Fruit fly (Drosophila melanogaster) whole organism, embryonic: ENCODE data around the gene Pp2A-29B.

Source experiments
- Adf1 ChIP-seq: fragments of 200-800 bp; sonication (Bioruptor generic); IDR thresholded peaks from 2 replicates; pipeline ENCODE4 v1.3.6; 2022; ENCODE audit warnings: missing biosample characterization, missing genetic modification characterization
- B-H2 ChIP-seq: fragments of 200-800 bp; sonication (Bioruptor generic); optimal IDR thresholded peaks from 2 replicates; lab custom pipeline; 2018; ENCODE audit warnings: missing biosample characterization, mild to moderate bottlenecking, missing genetic modification characterization
- BtbVII ChIP-seq: fragments of 200-800 bp; sonication (Bioruptor generic); optimal IDR thresholded peaks from 3 replicates; lab custom pipeline; 2017; ENCODE audit warnings: missing biosample characterization, mild to moderate bottlenecking, missing genetic modification characterization
- CG10267 ChIP-seq: fragments of 200-800 bp; sonication (Bioruptor generic); optimal IDR thresholded peaks from 2 replicates; lab custom pipeline; 2018; ENCODE audit warnings: missing biosample characterization, mild to moderate bottlenecking, missing genetic modification characterization, moderate library complexity
- CG12155 ChIP-seq: fragments of 200-800 bp; sonication (Bioruptor generic); optimal IDR thresholded peaks from 3 replicates; lab custom pipeline; 2016; ENCODE audit warnings: missing biosample characterization, missing genetic modification characterization
- CG12299 ChIP-seq: fragments of 200-800 bp; sonication (Bioruptor generic); optimal IDR thresholded peaks from 2 replicates; lab custom pipeline; 2018; ENCODE audit warnings: missing biosample characterization, mild to moderate bottlenecking, missing genetic modification characterization
- CG17385 ChIP-seq: fragments of 200-800 bp; sonication (Bioruptor generic); optimal IDR thresholded peaks from 3 replicates; lab custom pipeline; 2018; ENCODE audit warnings: missing biosample characterization, mild to moderate bottlenecking, missing genetic modification characterization
- CG18476 ChIP-seq: fragments of 200-800 bp; sonication (Bioruptor generic); optimal IDR thresholded peaks from 2 replicates; lab custom pipeline; 2016; ENCODE audit warnings: missing biosample characterization, mild to moderate bottlenecking, missing genetic modification characterization
- CG18599 ChIP-seq: fragments of 200-800 bp; sonication (Bioruptor generic); optimal IDR thresholded peaks from 3 replicates; lab custom pipeline; 2017; ENCODE audit warnings: missing biosample characterization, missing genetic modification characterization, mild to moderate bottlenecking, moderate library complexity, missing genetic modification reagents
- CG4617 ChIP-seq: fragments of 200-800 bp; sonication (Bioruptor generic); optimal IDR thresholded peaks from 3 replicates; lab custom pipeline; 2016; ENCODE audit warnings: missing biosample characterization, missing genetic modification characterization, borderline replicate concordance
- CG8924 ChIP-seq: fragments of 200-800 bp; optimal IDR thresholded peaks from 3 replicates; lab custom pipeline; 2019; ENCODE audit warnings: missing biosample characterization, mild to moderate bottlenecking, missing genetic modification characterization, moderate library complexity
- CG9797 ChIP-seq: fragments of 200-800 bp; sonication (Bioruptor generic); optimal IDR thresholded peaks from 3 replicates; lab custom pipeline; 2018; ENCODE audit warnings: missing biosample characterization, mild to moderate bottlenecking, missing genetic modification characterization
- CoRest ChIP-seq: fragments of 200-800 bp; sonication (Bioruptor generic); optimal IDR thresholded peaks from 3 replicates; lab custom pipeline; 2018; ENCODE audit warnings: missing biosample characterization, mild to moderate bottlenecking, missing genetic modification characterization, moderate library complexity
- D19A ChIP-seq: fragments of 200-800 bp; optimal IDR thresholded peaks from 3 replicates; lab custom pipeline; 2019; ENCODE audit warnings: missing biosample characterization, mild to moderate bottlenecking, missing genetic modification characterization, moderate library complexity
- Fer1 ChIP-seq: fragments of 200-800 bp; sonication (Bioruptor generic); optimal IDR thresholded peaks from 2 replicates; lab custom pipeline; 2017; ENCODE audit warnings: missing biosample characterization, mild to moderate bottlenecking, missing genetic modification characterization
- HHEX ChIP-seq: fragments of 200-800 bp; sonication (Bioruptor generic); optimal IDR thresholded peaks from 3 replicates; lab custom pipeline; 2017; ENCODE audit warnings: missing biosample characterization, mild to moderate bottlenecking, missing genetic modification characterization, missing genetic modification reagents
- Hmx ChIP-seq: fragments of 200-800 bp; sonication (Bioruptor generic); optimal IDR thresholded peaks from 2 replicates; lab custom pipeline; 2016; ENCODE audit warnings: missing biosample characterization, missing genetic modification characterization
- Hsf ChIP-seq: fragments of 200-800 bp; sonication (Bioruptor generic); optimal IDR thresholded peaks from 3 replicates; lab custom pipeline; 2016; ENCODE audit warnings: missing biosample characterization, missing genetic modification characterization
- MBD-R2 ChIP-seq: fragments of 200-800 bp; sonication (Bioruptor generic); IDR thresholded peaks from 2 replicates; pipeline ENCODE4 v1.3.6; 2022; ENCODE audit warnings: missing biosample characterization, missing genetic modification characterization
- MESR4 ChIP-seq: fragments of 200-800 bp; sonication (Bioruptor generic); optimal IDR thresholded peaks from 2 replicates; lab custom pipeline; 2018; ENCODE audit warnings: missing biosample characterization, mild to moderate bottlenecking, missing genetic modification characterization, moderate library complexity
- MTF-1 ChIP-seq: fragments of 200-800 bp; sonication (Bioruptor generic); optimal IDR thresholded peaks from 2 replicates; lab custom pipeline; 2018; ENCODE audit warnings: missing biosample characterization, mild to moderate bottlenecking, missing genetic modification characterization, borderline replicate concordance
- NfI ChIP-seq: fragments of 200-800 bp; sonication (Bioruptor generic); optimal IDR thresholded peaks from 3 replicates; lab custom pipeline; 2018; ENCODE audit warnings: missing biosample characterization, mild to moderate bottlenecking, missing genetic modification characterization, moderate library complexity
- Opbp ChIP-seq: fragments of 200-800 bp; sonication (Bioruptor generic); IDR thresholded peaks from 3 replicates; pipeline ENCODE4 v1.3.6; 2022; ENCODE audit warnings: missing biosample characterization, missing genetic modification characterization; ENCODE audit not compliant: partially characterized antibody
- Pdp1 ChIP-seq, 2 experiments: fragments of 200-800 bp; sonication (Bioruptor generic); optimal IDR thresholded peaks; 3 replicates each; lab custom pipeline; 2016; ENCODE audit warnings: missing biosample characterization in 2 of 2, missing genetic modification characterization in 2 of 2, mild to moderate bottlenecking in 1 of 2, moderate library complexity in 1 of 2
- Sin3A ChIP-seq: fragments of >200 bp; optimal IDR thresholded peaks from 2 replicates; lab custom pipeline; 2018
- Sry-δ ChIP-seq: fragments of 200-800 bp; sonication (Bioruptor generic); optimal IDR thresholded peaks from 2 replicates; lab custom pipeline; 2016; ENCODE audit warnings: missing biosample characterization, missing genetic modification characterization
- Usf ChIP-seq: fragments of 200-800 bp; sonication (Bioruptor generic); optimal IDR thresholded peaks from 2 replicates; lab custom pipeline; 2017; ENCODE audit warnings: missing genotype, missing biosample characterization, missing genetic modification characterization
- Xbp1 ChIP-seq: fragments of 200-800 bp; sonication (Bioruptor generic); optimal IDR thresholded peaks from 3 replicates; lab custom pipeline; 2016; ENCODE audit warnings: missing biosample characterization, mild to moderate bottlenecking, missing genetic modification characterization
- al ChIP-seq: fragments of 200-800 bp; sonication (Bioruptor generic); IDR thresholded peaks from 2 replicates; pipeline ENCODE4 v1.3.6; 2022; ENCODE audit warnings: missing biosample characterization, missing genetic modification characterization
- btn ChIP-seq: fragments of 200-800 bp; sonication (Bioruptor generic); optimal IDR thresholded peaks from 2 replicates; lab custom pipeline; 2016; ENCODE audit warnings: missing biosample characterization, missing genetic modification characterization
- caup ChIP-seq: fragments of 200-800 bp; sonication (Bioruptor generic); optimal IDR thresholded peaks from 3 replicates; lab custom pipeline; 2017; ENCODE audit warnings: missing biosample characterization, mild to moderate bottlenecking, missing genetic modification characterization, moderate library complexity; ENCODE audit not compliant: severe bottlenecking
- chn ChIP-seq: fragments of 200-800 bp; sonication (Bioruptor generic); optimal IDR thresholded peaks from 2 replicates; lab custom pipeline; 2016; ENCODE audit warnings: missing biosample characterization, missing genetic modification characterization
- crol ChIP-seq: fragments of 200-800 bp; sonication (Bioruptor generic); IDR thresholded peaks from 2 replicates; pipeline ENCODE4 v1.3.6; 2022; ENCODE audit warnings: missing biosample characterization, missing genetic modification characterization
- grau ChIP-seq: fragments of 200-800 bp; optimal IDR thresholded peaks from 3 replicates; lab custom pipeline; 2019; ENCODE audit warnings: missing biosample characterization, mild to moderate bottlenecking, missing genetic modification characterization, moderate library complexity
- gsb-n ChIP-seq: fragments of 200-800 bp; sonication (Bioruptor generic); optimal IDR thresholded peaks from 3 replicates; lab custom pipeline; 2018; ENCODE audit warnings: missing biosample characterization, mild to moderate bottlenecking, missing genetic modification characterization
- insv ChIP-seq, 2 experiments: fragments of 200-800 bp; sonication (Bioruptor generic); optimal IDR thresholded peaks; 3 replicates each; lab custom pipeline; 2016 to 2018; ENCODE audit warnings: missing biosample characterization in 2 of 2, missing genetic modification characterization in 2 of 2
- lola ChIP-seq, 3 experiments: fragments of >200 bp in 2 of 3; fragments of 200-800 bp in 1 of 3; sonication (Bioruptor generic) in 1 of 3; optimal IDR thresholded peaks; 2 replicates each; lab custom pipeline; 2017 to 2019; ENCODE audit warnings: missing biosample characterization in 3 of 3, missing genetic modification characterization in 3 of 3, mild to moderate bottlenecking in 1 of 3, moderate library complexity in 1 of 3
- lov ChIP-seq, 2 experiments: fragments of 200-800 bp in 1 of 2; fragments of >200 bp in 1 of 2; sonication (Bioruptor generic) in 1 of 2; IDR thresholded peaks in 1 of 2; optimal IDR thresholded peaks in 1 of 2; 2 replicates in 1 of 2; 3 replicates in 1 of 2; pipeline versions ENCODE4 v1.3.6 to Lab custom; 2017 to 2022; ENCODE audit warnings: missing biosample characterization in 1 of 2, missing genetic modification characterization in 1 of 2
- phol ChIP-seq: fragments of 200-800 bp; sonication (Bioruptor generic); optimal IDR thresholded peaks from 3 replicates; lab custom pipeline; 2018; ENCODE audit warnings: missing biosample characterization, mild to moderate bottlenecking, missing genetic modification characterization, moderate library complexity
- sens ChIP-seq: fragments of 200-800 bp; sonication (Bioruptor generic); peaks from one replicate; lab custom pipeline; 2016; ENCODE audit warnings: missing biosample characterization, missing genetic modification characterization
- sim ChIP-seq: fragments of 200-800 bp; sonication (Bioruptor generic); IDR thresholded peaks from 2 replicates; pipeline ENCODE4 v1.3.6; 2022; ENCODE audit warnings: missing biosample characterization, missing genetic modification characterization
- tap ChIP-seq: fragments of 200-800 bp; optimal IDR thresholded peaks from 3 replicates; lab custom pipeline; 2019; ENCODE audit warnings: missing biosample characterization, mild to moderate bottlenecking, missing genetic modification characterization, moderate library complexity

Gene Pp2A-29B

dm6 chr2L:8414887-8415883 lies 49.3 kb downstream of the Pp2A-29B start, which contains the start of the genes CG13398 and Akap200 (continued):
- TF ChIP-seq D19A (tag; lab: Kevin White, UChicago) = peak; percentile 41
- peak; percentile 37 for TF ChIP-seq CG12155 (GFP tag; lab: Kevin White, UChicago)
- TF ChIP-seq Fer1 (GFP tag; lab: Kevin White, UChicago) = no peak
- peak; percentile 30 for TF ChIP-seq grau (tag; lab: Kevin White, UChicago)
- no peak for TF ChIP-seq CG12299
- no peak for TF ChIP-seq BtbVII
- no peak for TF ChIP-seq btn (GFP tag; lab: Kevin White, UChicago)
- peak; percentile 2 for TF ChIP-seq Usf (GFP tag; lab: Kevin White, UChicago)
- TF ChIP-seq Hmx (GFP tag; lab: Kevin White, UChicago) = no peak
- peak; percentile 94 for TF ChIP-seq phol (tag; lab: Kevin White, UChicago)
- TF ChIP-seq CG9797 (GFP tag; lab: Kevin White, UChicago) = peak; percentile 64
- TF ChIP-seq NfI (GFP tag; lab: Kevin White, UChicago) = no peak
- peak; percentile 70 for TF ChIP-seq CoRest (tag; lab: Kevin White, UChicago)
- TF ChIP-seq sim (GFP tag; lab: Robert Waterston, UW) = no peak
- TF ChIP-seq chn (GFP tag; lab: Kevin White, UChicago) = peak; percentile 50
- TF ChIP-seq HHEX (GFP tag; lab: Kevin White, UChicago) = peak; percentile 2
- peak; percentile 16 for TF ChIP-seq Hsf (GFP tag; lab: Kevin White, UChicago)
- peak; percentile 2 for TF ChIP-seq caup (GFP tag; lab: Kevin White, UChicago)
- TF ChIP-seq Opbp (GFP tag; lab: Robert Waterston, UW) = peak; percentile 43; the same call in 1 of the 3 replicates
- peak in 1 of 3 experiments; percentile 50 for TF ChIP-seq lola (GFP tag; optimal IDR thresholded peaks at IDR 0.05; lab: Kevin White, UChicago)
- no peak for TF ChIP-seq lov (optimal IDR thresholded peaks at IDR 0.05; lab: Kevin White, UChicago)
- no peak for TF ChIP-seq lov (GFP tag; IDR thresholded peaks at IDR 0.05; lab: Robert Waterston, UW)
- no peak for TF ChIP-seq Sry-δ (GFP tag; lab: Kevin White, UChicago)
- peak; percentile 47 for TF ChIP-seq CG10267 (tag; lab: Kevin White, UChicago)
- TF ChIP-seq Pdp1 (GFP tag; optimal IDR thresholded peaks at IDR 0.05; lab: Kevin White, UChicago) = peak in 1 of 2 experiments; percentile 32
- TF ChIP-seq MBD-R2 (GFP tag; lab: Robert Waterston, UW) = peak; percentile 58
- peak; percentile 46 for TF ChIP-seq Sin3A
- TF ChIP-seq tap = no peak
- no peak for TF ChIP-seq al (GFP tag; lab: Robert Waterston, UW)
- peak; percentile 44 for TF ChIP-seq CG18476
- peak; percentile 39 for TF ChIP-seq Xbp1 (GFP tag; lab: Kevin White, UChicago)
- TF ChIP-seq crol (GFP tag; lab: Robert Waterston, UW) = peak; percentile 90
- peak; percentile 90 for TF ChIP-seq sens (GFP tag; lab: Kevin White, UChicago)
- TF ChIP-seq MTF-1 (GFP tag; lab: Kevin White, UChicago) = peak; percentile 14
- peak; percentile 46 for TF ChIP-seq CG8924 (tag; lab: Kevin White, UChicago)
- peak; percentile 72 for TF ChIP-seq CG4617 (GFP tag; lab: Kevin White, UChicago)
- TF ChIP-seq B-H2 (GFP tag; lab: Kevin White, UChicago) = peak; percentile 29
- TF ChIP-seq Adf1 (GFP tag; lab: Robert Waterston, UW) = no peak
- TF ChIP-seq MESR4 (GFP tag; lab: Kevin White, UChicago) = peak; percentile 92
- TF ChIP-seq CG17385 = peak; percentile 23
- TF ChIP-seq insv (GFP tag; optimal IDR thresholded peaks at IDR 0.05; lab: Kevin White, UChicago) = peak in 1 of 2 experiments; percentile 41
- TF ChIP-seq CG18599 (GFP tag; lab: Kevin White, UChicago) = no peak
- TF ChIP-seq gsb-n (tag; lab: Kevin White, UChicago) = peak; percentile 11
